Worm (Caenorhabditis elegans): ENCODE results near the gene nlp-56.

Gene nlp-56

ce11 chrIV:14770663-14771062 is 13.9 kb downstream of the nlp-56 start:
- TF ChIP-seq W03F9.2 (tag; optimal IDR thresholded peaks at IDR 0.05) (no peak), dao-5 (tag; optimal IDR thresholded peaks at IDR 0.05) (no peak), him-1 (tag; optimal IDR thresholded peaks at IDR 0.05) (no peak)

ce11 chrIV:14769218-14769835 is 15.2 kb downstream of the nlp-56 start, which contains the start of gene Y57G11C.43:
Y57G11C.43 (plus strand) TSS chrIV:14769441.
- no peak for TF ChIP-seq him-1 (tag; optimal IDR thresholded peaks at IDR 0.05)
- TF ChIP-seq dao-5 (tag; optimal IDR thresholded peaks at IDR 0.05): no peak
- TF ChIP-seq W03F9.2 (tag; optimal IDR thresholded peaks at IDR 0.05): no peak

ce11 chrIV:14767693-14768251 is 16.8 kb downstream of the nlp-56 start, which contains the start of the genes mrps-7 and Y57G11C.3:
mrps-7 (minus strand) TSS chrIV:14767730.
Y57G11C.3 (plus strand) TSS chrIV:14768201.
- TF ChIP-seq W03F9.2 (tag; optimal IDR thresholded peaks at IDR 0.05) (peak; percentile 89), dao-5 (tag; optimal IDR thresholded peaks at IDR 0.05) (no peak), him-1 (tag; optimal IDR thresholded peaks at IDR 0.05) (peak; percentile 41)

ce11 chrIV:14766382-14766781 is 18.2 kb downstream of the nlp-56 start, which contains the start of gene vti-1:
vti-1 (minus strand) TSS chrIV:14766665.
- TF ChIP-seq W03F9.2 (tag; optimal IDR thresholded peaks at IDR 0.05) (no peak), him-1 (tag; optimal IDR thresholded peaks at IDR 0.05) (no peak), dao-5 (tag; optimal IDR thresholded peaks at IDR 0.05) (no peak)

- TF ChIP-seq W03F9.2 (tag; optimal IDR thresholded peaks at IDR 0.05) (no peak), him-1 (tag; optimal IDR thresholded peaks at IDR 0.05) (no peak), dao-5 (tag; optimal IDR thresholded peaks at IDR 0.05) (no peak)
These were observed 19.2 kb downstream of the nlp-56 start, which contains the start of gene Y57G11C.5 for ce11 chrIV:14765336-14765735. Y57G11C.5 (minus strand) TSS chrIV:14765436.

- TF ChIP-seq him-1 (tag; optimal IDR thresholded peaks at IDR 0.05) (no peak), W03F9.2 (tag; optimal IDR thresholded peaks at IDR 0.05) (peak; percentile 33)
These were observed 19.8 kb downstream of the nlp-56 start for ce11 chrIV:14764719-14765173.

ce11 chrIV:14763938-14764718 is 20.4 kb downstream of the nlp-56 start:
- TF ChIP-seq W03F9.2 (tag; optimal IDR thresholded peaks at IDR 0.05) (no peak), dao-5 (tag; optimal IDR thresholded peaks at IDR 0.05) (no peak), him-1 (tag; optimal IDR thresholded peaks at IDR 0.05) (no peak)

- TF ChIP-seq him-1 (tag; optimal IDR thresholded peaks at IDR 0.05) (no peak), dao-5 (tag; optimal IDR thresholded peaks at IDR 0.05) (no peak), W03F9.2 (tag; optimal IDR thresholded peaks at IDR 0.05) (no peak)
These were observed 23.7 kb downstream of the nlp-56 start, which contains the start of gene ptp-5.2 for ce11 chrIV:14760845-14761244. ptp-5.2 (minus strand) TSS chrIV:14760945.

ce11 chrIV:14759662-14760061 is 24.9 kb downstream of the nlp-56 start:
- TF ChIP-seq W03F9.2 (tag; optimal IDR thresholded peaks at IDR 0.05) (no peak), dao-5 (tag; optimal IDR thresholded peaks at IDR 0.05) (no peak), him-1 (tag; optimal IDR thresholded peaks at IDR 0.05) (no peak)

- TF ChIP-seq dao-5 (tag; optimal IDR thresholded peaks at IDR 0.05) (no peak), him-1 (tag; optimal IDR thresholded peaks at IDR 0.05) (no peak), W03F9.2 (tag; optimal IDR thresholded peaks at IDR 0.05) (no peak)
These were observed 26.8 kb downstream of the nlp-56 start for ce11 chrIV:14757786-14758185.

ce11 chrIV:14754912-14755311 is 29.6 kb downstream of the nlp-56 start, which contains the start of gene Y57G11C.499:
Y57G11C.499 (minus strand) TSS chrIV:14754934.
- TF ChIP-seq W03F9.2 (tag; optimal IDR thresholded peaks at IDR 0.05): no peak
- TF ChIP-seq dao-5 (tag; optimal IDR thresholded peaks at IDR 0.05): no peak
- TF ChIP-seq him-1 (tag; optimal IDR thresholded peaks at IDR 0.05): no peak

- TF ChIP-seq him-1 (tag; optimal IDR thresholded peaks at IDR 0.05) (no peak), W03F9.2 (tag; optimal IDR thresholded peaks at IDR 0.05) (no peak), dao-5 (tag; optimal IDR thresholded peaks at IDR 0.05) (no peak)
These were observed 42.6 kb downstream of the nlp-56 start for ce11 chrIV:14741926-14742325.
